Fruit fly (Drosophila melanogaster) whole organism, prepupa: ENCODE measurements around the gene CG11069.

Source experiments
- Blimp-1 ChIP-seq: fragments of 200-800 bp; sonication (Bioruptor generic); optimal IDR thresholded peaks from 3 replicates; lab custom pipeline; 2017; ENCODE audit warnings: missing biosample characterization, missing genetic modification characterization, mild to moderate bottlenecking, moderate library complexity, missing genetic modification reagents
- CG11762 ChIP-seq: fragments of 200-800 bp; sonication (Bioruptor generic); optimal IDR thresholded peaks from 3 replicates; lab custom pipeline; 2016; ENCODE audit warnings: missing biosample characterization, missing genetic modification characterization; ENCODE audit not compliant: insufficient read depth
- Ets21C ChIP-seq: fragments of 200-800 bp; sonication (Bioruptor generic); optimal IDR thresholded peaks from 3 replicates; lab custom pipeline; 2016; ENCODE audit warnings: missing biosample characterization, missing genetic modification characterization
- Hr39 ChIP-seq: fragments of 200-800 bp; sonication (Bioruptor generic); optimal IDR thresholded peaks from 2 replicates; lab custom pipeline; 2016; ENCODE audit warnings: missing biosample characterization, missing genetic modification characterization
- OdsH ChIP-seq: fragments of 200-800 bp; sonication (Bioruptor generic); optimal IDR thresholded peaks from 3 replicates; lab custom pipeline; 2016; ENCODE audit warnings: missing biosample characterization, missing genetic modification characterization
- fd59A ChIP-seq: fragments of 200-800 bp; sonication (Bioruptor generic); optimal IDR thresholded peaks from 2 replicates; lab custom pipeline; 2017; ENCODE audit warnings: missing biosample characterization, mild to moderate bottlenecking, missing genetic modification characterization, missing genetic modification reagents

DNA sequence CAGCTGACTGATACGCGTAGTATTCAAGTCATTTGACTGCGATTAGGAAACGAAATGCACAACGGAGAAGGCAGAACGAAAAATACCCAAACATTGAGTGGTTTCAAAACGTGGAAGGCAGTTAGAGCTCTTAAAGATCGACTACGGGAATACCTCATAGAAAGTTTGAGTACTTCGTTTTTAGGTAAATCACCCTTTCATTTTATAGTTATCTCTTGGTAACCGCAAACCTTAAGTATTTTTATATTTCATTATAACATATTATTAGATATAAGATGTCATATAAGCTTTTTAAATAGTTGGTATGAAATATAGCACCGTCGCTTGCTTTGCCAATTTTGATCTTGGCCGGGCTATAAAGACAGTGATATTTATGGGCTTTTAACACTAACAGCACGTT, 49.4 kb upstream of the CG11069 start:
- no peak for TF ChIP-seq Ets21C (GFP tag; lab: Kevin White, UChicago)
- no peak for TF ChIP-seq fd59A (GFP tag; lab: Kevin White, UChicago)
- no peak for TF ChIP-seq Hr39 (GFP tag; lab: Kevin White, UChicago)
- TF ChIP-seq CG11762, result no peak
- TF ChIP-seq Blimp-1 (GFP tag; lab: Kevin White, UChicago), result no peak
- TF ChIP-seq OdsH (GFP tag; lab: Kevin White, UChicago), result no peak
